Fruit fly (Drosophila melanogaster): ENCODE measurements around the gene klg.

DNA sequence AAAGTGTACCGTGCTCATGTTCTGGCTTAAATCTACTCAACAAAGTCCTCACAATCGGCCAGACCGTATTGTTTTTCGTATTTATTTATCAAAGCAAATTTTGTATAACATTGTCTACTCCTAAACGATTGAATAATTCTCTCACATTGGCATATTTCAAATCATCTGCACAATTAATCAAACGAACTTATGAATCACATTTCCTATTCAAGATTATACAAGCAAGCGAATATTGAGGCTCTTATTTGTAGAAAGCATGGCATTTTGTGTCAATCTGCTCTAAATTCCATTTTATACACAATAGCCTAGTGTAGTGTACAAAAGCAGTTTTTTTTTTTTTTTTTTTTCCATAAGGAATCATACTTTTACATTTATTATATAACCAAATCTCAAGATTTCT, 66.9 kb downstream of the klg start, which contains the start of gene Tpl94D:
- TF ChIP-seq tj (GFP tag; optimal IDR thresholded peaks at IDR 0.05) (no peak), toe (GFP tag; optimal IDR thresholded peaks at IDR 0.05) (no peak), Crg-1 (GFP tag; optimal IDR thresholded peaks at IDR 0.05) (no peak), CG5204 (GFP tag; optimal IDR thresholded peaks at IDR 0.05) (no peak), cic (GFP tag; optimal IDR thresholded peaks at IDR 0.05) (no peak), CG14711 (tag; optimal IDR thresholded peaks at IDR 0.05) (no peak), Mnt (GFP tag; optimal IDR thresholded peaks at IDR 0.05) (no peak), CG11617 (GFP tag; optimal IDR thresholded peaks at IDR 0.05) (no peak), CG7101 (tag; optimal IDR thresholded peaks at IDR 0.05) (no peak), Clk (GFP tag; optimal IDR thresholded peaks at IDR 0.05) (no peak)
